Fruit fly (Drosophila melanogaster): ENCODE results near the gene CG5674.

dm6 chr2L:18008653-18009052 lies 45.5 kb downstream of the CG5674 start, which contains the start of gene CG31740:
- TF ChIP-seq CG7101 (tag; optimal IDR thresholded peaks at IDR 0.05) (no peak), CG1620 (GFP tag; optimal IDR thresholded peaks at IDR 0.05) (no peak), CG12768 (GFP tag; optimal IDR thresholded peaks at IDR 0.05) (no peak), cic (GFP tag; optimal IDR thresholded peaks at IDR 0.05) (no peak), cnc (optimal IDR thresholded peaks at IDR 0.05) (no peak), pad (GFP tag; optimal IDR thresholded peaks at IDR 0.05) (no peak), CG11617 (GFP tag; optimal IDR thresholded peaks at IDR 0.05) (no peak), CG14711 (tag; optimal IDR thresholded peaks at IDR 0.05) (no peak), Mnt (GFP tag; optimal IDR thresholded peaks at IDR 0.05) (no peak), CG5204 (GFP tag; optimal IDR thresholded peaks at IDR 0.05) (no peak), tj (GFP tag; optimal IDR thresholded peaks at IDR 0.05) (no peak), kay (GFP tag; ENCODE audit: borderline replicate concordance) (no peak), CG33017 (tag; optimal IDR thresholded peaks at IDR 0.05) (no peak)

Measured in whole organism, adult.